Fruit fly (Drosophila melanogaster) whole organism, embryonic: ENCODE measurements around the gene lmd.

ENCODE experiments used
- Awh ChIP-seq: fragments of 200-800 bp; sonication (Bioruptor generic); IDR thresholded peaks from 2 replicates; pipeline ENCODE4, ENCODE4 v1.3.6; 2022; ENCODE audit warnings: missing biosample characterization, missing genetic modification characterization
- Bteb2 ChIP-seq: fragments of 200-800 bp; sonication (Bioruptor generic); optimal IDR thresholded peaks from 2 replicates; lab custom pipeline; 2016; ENCODE audit warnings: missing biosample characterization, missing genetic modification characterization
- CG10147 ChIP-seq: fragments of 200-800 bp; sonication (Bioruptor generic); optimal IDR thresholded peaks from 2 replicates; lab custom pipeline; 2019; ENCODE audit warnings: missing biosample characterization, mild to moderate bottlenecking, missing genetic modification characterization, moderate library complexity
- CG10979 ChIP-seq: fragments of 200-800 bp; sonication (Bioruptor generic); optimal IDR thresholded peaks from 2 replicates; lab custom pipeline; 2018; ENCODE audit warnings: missing biosample characterization, mild to moderate bottlenecking, missing genetic modification characterization, moderate library complexity
- CG11456 ChIP-seq: fragments of 200-800 bp; sonication (Bioruptor generic); IDR thresholded peaks from 3 replicates; pipeline ENCODE4 v1.3.6; 2022; ENCODE audit warnings: missing biosample characterization, missing genetic modification characterization
- CG11504 ChIP-seq: fragments of 200-800 bp; sonication (Bioruptor generic); optimal IDR thresholded peaks from 3 replicates; lab custom pipeline; 2019; ENCODE audit warnings: missing biosample characterization, mild to moderate bottlenecking, missing genetic modification characterization, moderate library complexity
- CG12744 ChIP-seq: fragments of 200-800 bp; sonication (Bioruptor generic); optimal IDR thresholded peaks from 2 replicates; lab custom pipeline; 2016; ENCODE audit warnings: missing biosample characterization, missing genetic modification characterization
- CG15269 ChIP-seq: fragments of 200-800 bp; sonication (Bioruptor generic); optimal IDR thresholded peaks from 2 replicates; lab custom pipeline; 2018; ENCODE audit warnings: missing biosample characterization, mild to moderate bottlenecking, missing genetic modification characterization, moderate library complexity
- CG16863 ChIP-seq: fragments of 200-800 bp; sonication (Bioruptor generic); optimal IDR thresholded peaks from 3 replicates; lab custom pipeline; 2016; ENCODE audit warnings: missing biosample characterization, missing genetic modification characterization
- CG17361 ChIP-seq: fragments of 200-800 bp; sonication (Bioruptor generic); IDR thresholded peaks from 3 replicates; pipeline ENCODE4 v1.3.6; 2022; ENCODE audit warnings: missing biosample characterization, missing genetic modification characterization
- CG17802 ChIP-seq: fragments of 200-800 bp; sonication (Bioruptor generic); optimal IDR thresholded peaks from 2 replicates; lab custom pipeline; 2018; ENCODE audit warnings: missing biosample characterization, mild to moderate bottlenecking, missing genetic modification characterization, moderate library complexity
- CG18599 ChIP-seq: fragments of 200-800 bp; sonication (Bioruptor generic); optimal IDR thresholded peaks from 3 replicates; lab custom pipeline; 2017; ENCODE audit warnings: missing biosample characterization, missing genetic modification characterization, mild to moderate bottlenecking, moderate library complexity, missing genetic modification reagents
- CG31224 ChIP-seq: fragments of 200-800 bp; sonication (Bioruptor generic); IDR thresholded peaks from 2 replicates; pipeline ENCODE4 v1.3.6; 2022; ENCODE audit warnings: missing biosample characterization, missing genetic modification characterization
- CG32772 ChIP-seq: fragments of 200-800 bp; sonication (Bioruptor generic); IDR thresholded peaks from 2 replicates; pipeline ENCODE4 v1.3.6; 2022; ENCODE audit warnings: missing biosample characterization, missing genetic modification characterization
- CG42726 ChIP-seq: fragments of 200-800 bp; sonication (Bioruptor generic); IDR thresholded peaks from 2 replicates; pipeline ENCODE4 v1.3.6; 2022; ENCODE audit warnings: missing biosample characterization, missing genetic modification characterization; ENCODE audit not compliant: partially characterized antibody
- CG4360 ChIP-seq: fragments of 200-800 bp; sonication (Bioruptor generic); IDR thresholded peaks from 2 replicates; pipeline ENCODE4 v1.3.6; 2022; ENCODE audit warnings: missing biosample characterization, missing genetic modification characterization
- CG4404 ChIP-seq: fragments of 200-800 bp; sonication (Bioruptor generic); IDR thresholded peaks from 2 replicates; pipeline ENCODE4 v1.3.6; 2022; ENCODE audit warnings: missing biosample characterization, missing genetic modification characterization
- CG4820 ChIP-seq: fragments of 200-800 bp; sonication (Bioruptor generic); optimal IDR thresholded peaks from 3 replicates; lab custom pipeline; 2016; ENCODE audit warnings: missing biosample characterization, missing genetic modification characterization
- CG7271 ChIP-seq: fragments of 200-800 bp; sonication (Bioruptor generic); optimal IDR thresholded peaks from 2 replicates; lab custom pipeline; 2018; ENCODE audit warnings: missing biosample characterization, mild to moderate bottlenecking, missing genetic modification characterization, moderate library complexity
- CG9817 ChIP-seq: fragments of 200-800 bp; sonication (Bioruptor generic); optimal IDR thresholded peaks from 2 replicates; lab custom pipeline; 2018; ENCODE audit warnings: missing biosample characterization, mild to moderate bottlenecking, missing genetic modification characterization, moderate library complexity
- CG9932 ChIP-seq: fragments of 200-800 bp; sonication (Bioruptor generic); IDR thresholded peaks from 2 replicates; pipeline ENCODE4 v1.3.6; 2022; ENCODE audit warnings: missing biosample characterization, missing genetic modification characterization
- CrebB ChIP-seq: fragments of 200-800 bp; sonication (Bioruptor generic); optimal IDR thresholded peaks from 3 replicates; lab custom pipeline; 2018; ENCODE audit warnings: missing biosample characterization, mild to moderate bottlenecking, missing genetic modification characterization
- Eip74EF ChIP-seq, 2 experiments: fragments of 200-800 bp in 1 of 2; fragments of >200 bp in 1 of 2; sonication (Bioruptor generic) in 1 of 2; optimal IDR thresholded peaks; 2 replicates each; lab custom pipeline; 2017 to 2019; ENCODE audit warnings: missing biosample characterization in 2 of 2, missing genetic modification characterization in 2 of 2, mild to moderate bottlenecking in 1 of 2, moderate library complexity in 1 of 2
- Hmr ChIP-seq: fragments of 200-800 bp; sonication (Bioruptor generic); optimal IDR thresholded peaks from 3 replicates; lab custom pipeline; 2017; ENCODE audit warnings: mild to moderate bottlenecking, missing biosample characterization, missing genetic modification reagents, missing genetic modification characterization
- Meics ChIP-seq: fragments of 200-800 bp; sonication (Bioruptor generic); optimal IDR thresholded peaks from 2 replicates; lab custom pipeline; 2017; ENCODE audit warnings: missing biosample characterization, mild to moderate bottlenecking, missing genetic modification characterization
- Nf-YC ChIP-seq: fragments of 200-800 bp; optimal IDR thresholded peaks from 3 replicates; lab custom pipeline; 2019; ENCODE audit warnings: missing biosample characterization, mild to moderate bottlenecking, missing genetic modification characterization, moderate library complexity
- Ssrp ChIP-seq: fragments of 200-800 bp; sonication (Bioruptor generic); optimal IDR thresholded peaks from 2 replicates; lab custom pipeline; 2018; ENCODE audit warnings: missing biosample characterization, mild to moderate bottlenecking, missing genetic modification characterization, moderate library complexity
- al ChIP-seq: fragments of 200-800 bp; sonication (Bioruptor generic); IDR thresholded peaks from 2 replicates; pipeline ENCODE4 v1.3.6; 2022; ENCODE audit warnings: missing biosample characterization, missing genetic modification characterization
- cad ChIP-seq: fragments of >200 bp; optimal IDR thresholded peaks from 2 replicates; lab custom pipeline; 2017; ENCODE audit warnings: missing biosample characterization, missing genetic modification characterization
- fd64A ChIP-seq: fragments of 200-800 bp; sonication (Bioruptor generic); optimal IDR thresholded peaks from 3 replicates; lab custom pipeline; 2018; ENCODE audit warnings: missing biosample characterization, mild to moderate bottlenecking, missing genetic modification characterization
- gfzf ChIP-seq: fragments of 200-800 bp; sonication (Bioruptor generic); optimal IDR thresholded peaks from 2 replicates; lab custom pipeline; 2016; ENCODE audit warnings: missing biosample characterization, mild to moderate bottlenecking, missing genetic modification characterization, moderate library complexity
- jigr1 ChIP-seq: fragments of 200-800 bp; sonication (Bioruptor generic); IDR thresholded peaks from 3 replicates; pipeline ENCODE4 v1.3.6; 2022; ENCODE audit warnings: missing biosample characterization, missing genetic modification characterization
- klu ChIP-seq: fragments of 200-800 bp; sonication (Bioruptor generic); IDR thresholded peaks from 2 replicates; pipeline ENCODE4 v1.3.6; 2022; ENCODE audit warnings: missing biosample characterization, missing genetic modification characterization
- lola ChIP-seq, 3 experiments: fragments of >200 bp in 2 of 3; fragments of 200-800 bp in 1 of 3; sonication (Bioruptor generic) in 1 of 3; optimal IDR thresholded peaks; 2 replicates each; lab custom pipeline; 2017 to 2019; ENCODE audit warnings: missing biosample characterization in 3 of 3, missing genetic modification characterization in 3 of 3, mild to moderate bottlenecking in 1 of 3, moderate library complexity in 1 of 3
- pita ChIP-seq: fragments of 200-800 bp; sonication (Bioruptor generic); optimal IDR thresholded peaks from 2 replicates; lab custom pipeline; 2017; ENCODE audit warnings: missing biosample characterization, mild to moderate bottlenecking, missing genetic modification characterization
- pum ChIP-seq: fragments of 200-800 bp; sonication (Bioruptor generic); optimal IDR thresholded peaks from 2 replicates; lab custom pipeline; 2016; ENCODE audit warnings: missing biosample characterization, missing genetic modification characterization
- repo ChIP-seq: fragments of 200-800 bp; sonication (Bioruptor generic); optimal IDR thresholded peaks from 2 replicates; lab custom pipeline; 2016; ENCODE audit warnings: missing biosample characterization, missing genetic modification characterization
- schlank ChIP-seq: fragments of 200-800 bp; sonication (Bioruptor generic); optimal IDR thresholded peaks from 2 replicates; lab custom pipeline; 2018; ENCODE audit warnings: missing biosample characterization, mild to moderate bottlenecking, missing genetic modification characterization
- shn ChIP-seq: fragments of 200-800 bp; sonication (Bioruptor generic); optimal IDR thresholded peaks from 3 replicates; lab custom pipeline; 2016; ENCODE audit warnings: missing biosample characterization, missing genetic modification characterization
- slp2 ChIP-seq: fragments of 200-800 bp; sonication (Bioruptor generic); optimal IDR thresholded peaks from 2 replicates; lab custom pipeline; 2016; ENCODE audit warnings: missing biosample characterization, missing genetic modification characterization
- stc ChIP-seq: fragments of 200-800 bp; sonication (Bioruptor generic); IDR thresholded peaks from 2 replicates; pipeline ENCODE4 v1.3.6; 2022; ENCODE audit warnings: missing biosample characterization, missing genetic modification characterization
- tap ChIP-seq: fragments of 200-800 bp; optimal IDR thresholded peaks from 3 replicates; lab custom pipeline; 2019; ENCODE audit warnings: missing biosample characterization, mild to moderate bottlenecking, missing genetic modification characterization, moderate library complexity
- trh ChIP-seq: fragments of 200-800 bp; sonication (Bioruptor generic); optimal IDR thresholded peaks from 2 replicates; lab custom pipeline; 2016; ENCODE audit warnings: missing biosample characterization, missing genetic modification characterization
- twi ChIP-seq: fragments of 200-800 bp; optimal IDR thresholded peaks from 2 replicates; lab custom pipeline; 2019; ENCODE audit warnings: missing biosample characterization, mild to moderate bottlenecking, missing genetic modification characterization, moderate library complexity
- unc-4 ChIP-seq: fragments of 200-800 bp; sonication (Bioruptor generic); IDR thresholded peaks from 2 replicates; pipeline ENCODE4 v1.3.6; 2022; ENCODE audit warnings: missing biosample characterization, missing genetic modification characterization; ENCODE audit not compliant: partially characterized antibody
- vfl ChIP-seq: fragments of 200-800 bp; sonication (Bioruptor generic); optimal IDR thresholded peaks from 2 replicates; lab custom pipeline; 2016; ENCODE audit warnings: missing biosample characterization, missing genetic modification characterization
- z ChIP-seq: fragments of 200-800 bp; sonication (Bioruptor generic); IDR thresholded peaks from 3 replicates; pipeline ENCODE4 v1.3.6; 2022; ENCODE audit warnings: missing biosample characterization, missing genetic modification characterization
- zf30C ChIP-seq: fragments of 200-800 bp; sonication (Bioruptor generic); optimal IDR thresholded peaks from 3 replicates; lab custom pipeline; 2018; ENCODE audit warnings: missing biosample characterization, mild to moderate bottlenecking, missing genetic modification characterization

lmd gene

dm6 chr3R:23028506-23028905 lies 2.0 kb upstream of the lmd start (continued):
- TF ChIP-seq slp2 (GFP tag; lab: Kevin White, UChicago) = peak; percentile 51
- peak; percentile 90 for TF ChIP-seq CG9932 (GFP tag; lab: Robert Waterston, UW)
- TF ChIP-seq stc (GFP tag; lab: Robert Waterston, UW) = peak; percentile 48; the same call in 1 of the 2 replicates
- TF ChIP-seq z (GFP tag; lab: Robert Waterston, UW) = no peak
- peak; percentile 56 for TF ChIP-seq repo (GFP tag; lab: Kevin White, UChicago)
- TF ChIP-seq CG10147 (GFP tag; lab: Kevin White, UChicago) = no peak
- no peak for TF ChIP-seq vfl (GFP tag; lab: Kevin White, UChicago)
- peak; percentile 43 for TF ChIP-seq CG18599 (GFP tag; lab: Kevin White, UChicago)
- peak; percentile 34 for TF ChIP-seq shn (GFP tag; lab: Kevin White, UChicago)
- TF ChIP-seq tap (tag; lab: Kevin White, UChicago) = no peak
- TF ChIP-seq CG32772 = 0 out of 2 replicates have a peak, but pooled peaks have one; percentile 36

DNA sequence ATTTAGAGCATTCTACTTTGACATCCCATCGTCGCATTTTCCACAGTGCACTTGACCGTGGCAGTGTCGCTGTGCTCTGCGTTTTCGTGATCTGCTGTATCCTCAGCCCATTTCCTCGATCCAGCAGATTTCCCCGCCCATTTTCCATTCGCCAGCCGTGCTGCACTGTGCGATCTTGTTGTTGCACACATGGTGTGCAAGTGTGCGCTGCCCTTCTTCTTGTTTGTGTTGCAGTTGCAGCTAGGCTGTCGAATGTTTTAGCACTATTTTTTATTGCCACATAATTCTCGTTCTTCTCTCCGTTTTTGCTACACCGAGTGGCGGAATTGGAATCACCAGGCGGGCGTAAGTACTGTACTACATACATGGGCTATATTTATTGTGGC lies 908 bp upstream of the lmd start:
- peak; percentile 96 for TF ChIP-seq twi (tag; lab: Kevin White, UChicago)
- TF ChIP-seq CG4360 = peak; percentile 44
- 0 out of 3 replicates have a peak, but pooled peaks have one; percentile 3 for TF ChIP-seq CG17361 (GFP tag; lab: Robert Waterston, UW)
- TF ChIP-seq CG10979 (tag; lab: Kevin White, UChicago) = no peak

- no peak for TF ChIP-seq fd64A (GFP tag; lab: Kevin White, UChicago)
- TF ChIP-seq CG4404 (GFP tag; lab: Robert Waterston, UW) = no peak
- TF ChIP-seq CG9817 (tag; lab: Kevin White, UChicago) = no peak
- no peak for TF ChIP-seq jigr1 (GFP tag; lab: Robert Waterston, UW)
- TF ChIP-seq CrebB (tag; lab: Kevin White, UChicago) = peak; percentile 1
- TF ChIP-seq gfzf (GFP tag; lab: Kevin White, UChicago) = no peak
- peak; percentile 33 for TF ChIP-seq Hmr (GFP tag; lab: Kevin White, UChicago)
- TF ChIP-seq cad (GFP tag; lab: Kevin White, UChicago) = no peak
- no peak for TF ChIP-seq trh (GFP tag; lab: Kevin White, UChicago)
- TF ChIP-seq CG7271 (tag; lab: Kevin White, UChicago) = no peak
- no peak for TF ChIP-seq Bteb2 (GFP tag; lab: Kevin White, UChicago)
- TF ChIP-seq unc-4 (GFP tag; lab: Robert Waterston, UW) = no peak
- TF ChIP-seq CG17802 (tag; lab: Kevin White, UChicago) = no peak
- no peak for TF ChIP-seq Nf-YC (tag; lab: Kevin White, UChicago)
- no peak for TF ChIP-seq al (GFP tag; lab: Robert Waterston, UW)
- TF ChIP-seq CG11456 (GFP tag; lab: Robert Waterston, UW) = no peak
- peak; percentile 32 for TF ChIP-seq CG15269 (tag; lab: Kevin White, UChicago)
- TF ChIP-seq CG10979 (tag; lab: Kevin White, UChicago) = no peak
- TF ChIP-seq lola (GFP tag; optimal IDR thresholded peaks at IDR 0.05; lab: Kevin White, UChicago) = no peak
- TF ChIP-seq pum (GFP tag; lab: Kevin White, UChicago) = no peak
- no peak for TF ChIP-seq Awh
- no peak for TF ChIP-seq CG12744 (GFP tag; lab: Kevin White, UChicago)
- peak in 1 of 2 experiments; percentile 52 for TF ChIP-seq Eip74EF (GFP tag; optimal IDR thresholded peaks at IDR 0.05; lab: Kevin White, UChicago)
- TF ChIP-seq CG11504 (tag; lab: Kevin White, UChicago) = no peak
- peak; percentile 30 for TF ChIP-seq schlank
- no peak for TF ChIP-seq CG42726 (GFP tag; lab: Robert Waterston, UW)
- TF ChIP-seq CG4820 (GFP tag; lab: Kevin White, UChicago) = no peak
- no peak for TF ChIP-seq Ssrp (tag; lab: Kevin White, UChicago)
- no peak for TF ChIP-seq klu (GFP tag; lab: Robert Waterston, UW)
- no peak for TF ChIP-seq zf30C
- TF ChIP-seq pita (GFP tag; lab: Kevin White, UChicago) = no peak
- no peak for TF ChIP-seq Meics (GFP tag; lab: Kevin White, UChicago)
- no peak for TF ChIP-seq CG16863 (GFP tag; lab: Kevin White, UChicago)
- TF ChIP-seq CG31224 = no peak
Observed at dm6 chr3R:23013482-23013881, 13.0 kb downstream of the lmd start.
